Worm (Caenorhabditis elegans) whole organism, L4 larva: ENCODE results near the gene jamp-1.

Experiments
- D1046.2 ChIP-seq: fragments of 200-800 bp; sonication (Bioruptor generic); IDR thresholded peaks from 2 replicates; pipeline ENCODE4 v1.3.6; 2022; ENCODE audit warnings: missing genetic modification characterization, missing compliant biosample characterization
- Y5F2A.4 ChIP-seq: fragments of 200-800 bp; sonication (Bioruptor generic); optimal IDR thresholded peaks from 2 replicates; lab custom pipeline; 2018; ENCODE audit warnings: mild to moderate bottlenecking, missing genetic modification characterization, missing compliant biosample characterization
- Y75B8A.6 ChIP-seq: fragments of 200-800 bp; sonication (Bioruptor generic); IDR thresholded peaks from 2 replicates; pipeline ENCODE4 v1.3.6; 2022; ENCODE audit warnings: missing genetic modification reagents, missing genetic modification characterization, missing compliant biosample characterization
- aha-1 ChIP-seq: fragments of 150-350 bp; peaks from one replicate; lab custom pipeline; 2014; ENCODE audit warnings: missing biosample characterization, missing genetic modification characterization
- arid-1 ChIP-seq: fragments of 200-800 bp; sonication (Bioruptor generic); conservative IDR thresholded peaks from 2 replicates; pipeline ENCODE4 v1.3.6; 2022; ENCODE audit warnings: missing genetic modification reagents, missing genetic modification characterization, missing compliant biosample characterization
- cey-2 ChIP-seq: sonication (generic microtip); optimal IDR thresholded peaks from 3 replicates; lab custom pipeline; 2017; ENCODE audit warnings: missing genetic modification characterization, mild to moderate bottlenecking, missing compliant biosample characterization, antibody characterized with exemption, borderline replicate concordance; ENCODE audit not compliant: insufficient read depth
- ctbp-1 ChIP-seq: fragments of 200-800 bp; sonication (Bioruptor generic); IDR thresholded peaks from 2 replicates; pipeline ENCODE4 v1.3.6; 2022; ENCODE audit warnings: missing genetic modification reagents, missing genetic modification characterization, missing compliant biosample characterization
- dmd-6 ChIP-seq: fragments of 200-800 bp; sonication (Bioruptor generic); IDR thresholded peaks from 2 replicates; pipeline ENCODE4 v1.3.6; 2022; ENCODE audit warnings: missing genetic modification reagents, missing genetic modification characterization, missing compliant biosample characterization
- dmd-8 ChIP-seq: fragments of 200-800 bp; sonication (Bioruptor generic); IDR thresholded peaks from 2 replicates; pipeline ENCODE4 v1.3.6; 2022; ENCODE audit warnings: missing genetic modification characterization, missing compliant biosample characterization
- dpl-1 ChIP-seq: fragments of 150-350 bp; optimal IDR thresholded peaks from 2 replicates; lab custom pipeline; 2014; ENCODE audit warnings: missing biosample characterization, missing genetic modification reagents, missing genetic modification characterization
- egl-43 ChIP-seq: fragments of 200-800 bp; sonication (Bioruptor generic); IDR thresholded peaks from 2 replicates; pipeline ENCODE4 v1.3.6; 2022; ENCODE audit warnings: missing genetic modification reagents, missing genetic modification characterization, missing compliant biosample characterization
- gei-8 ChIP-seq: fragments of 200-800 bp; sonication (Bioruptor generic); optimal IDR thresholded peaks from 2 replicates; lab custom pipeline; 2018; ENCODE audit warnings: mild to moderate bottlenecking, missing genetic modification characterization, missing compliant biosample characterization
- hif-1 ChIP-seq, 2 experiments: sonication (generic microtip); optimal IDR thresholded peaks; 2 replicates each; lab custom pipeline; 2016 to 2017; ENCODE audit warnings: missing compliant biosample characterization in 2 of 2, missing genetic modification characterization in 2 of 2, missing genetic modification reagents in 2 of 2, missing genotype in 2 of 2, mild to moderate bottlenecking in 1 of 2
- jun-1 ChIP-seq: fragments of 150-350 bp; optimal IDR thresholded peaks from 2 replicates; lab custom pipeline; 2014; ENCODE audit warnings: missing biosample characterization, missing genetic modification reagents, missing genetic modification characterization
- lim-7 ChIP-seq: fragments of 200-800 bp; sonication (Bioruptor generic); IDR thresholded peaks from 2 replicates; pipeline ENCODE4 v1.3.6; 2022; ENCODE audit warnings: missing genetic modification characterization, missing compliant biosample characterization
- lin-13 ChIP-seq: fragments of 150-350 bp; optimal IDR thresholded peaks from 2 replicates; lab custom pipeline; 2014; ENCODE audit warnings: missing biosample characterization, missing genetic modification reagents, missing genetic modification characterization
- lin-15B ChIP-seq: fragments of 150-350 bp; sonication (generic microtip); optimal IDR thresholded peaks from 3 replicates; lab custom pipeline; 2014; ENCODE audit warnings: missing biosample characterization, missing genetic modification characterization
- lsy-2 ChIP-seq, 2 experiments: fragments of 150-350 bp in 1 of 2; sonication (generic microtip) in 1 of 2; optimal IDR thresholded peaks; 2 replicates each; lab custom pipeline; 2014 to 2017; ENCODE audit warnings: missing biosample characterization in 2 of 2, missing genetic modification characterization in 2 of 2
- mdl-1 ChIP-seq, 2 experiments: fragments of 150-350 bp in 1 of 2; sonication (generic microtip) in 1 of 2; optimal IDR thresholded peaks; 2 replicates each; lab custom pipeline; 2014 to 2017; ENCODE audit warnings: missing biosample characterization in 2 of 2, missing genetic modification characterization in 2 of 2
- mdt-29 ChIP-seq: fragments of 200-800 bp; sonication (Bioruptor generic); IDR thresholded peaks from 2 replicates; pipeline ENCODE4 v1.3.6; 2022; ENCODE audit warnings: missing genetic modification reagents, missing genetic modification characterization, missing compliant biosample characterization
- mes-2 ChIP-seq: sonication (generic microtip); optimal IDR thresholded peaks from 2 replicates; lab custom pipeline; 2016; ENCODE audit warnings: missing genotype, mild to moderate bottlenecking, missing genetic modification characterization, missing compliant biosample characterization; ENCODE audit not compliant: poor library complexity, severe bottlenecking
- mxl-2 ChIP-seq: fragments of 200-800 bp; sonication (Bioruptor generic); conservative IDR thresholded peaks from 2 replicates; pipeline ENCODE4 v1.3.6; 2022; ENCODE audit warnings: missing genetic modification reagents, missing genetic modification characterization, missing compliant biosample characterization
- nhr-111 ChIP-seq: fragments of 200-800 bp; sonication (Bioruptor generic); optimal IDR thresholded peaks from 2 replicates; lab custom pipeline; 2018; ENCODE audit warnings: mild to moderate bottlenecking, missing genetic modification characterization, missing compliant biosample characterization
- nhr-237 ChIP-seq: sonication (generic microtip); optimal IDR thresholded peaks from 2 replicates; lab custom pipeline; 2017; ENCODE audit warnings: missing biosample characterization, missing genetic modification characterization
- nhr-25 ChIP-seq: sonication (generic microtip); optimal IDR thresholded peaks from 2 replicates; lab custom pipeline; 2017; ENCODE audit warnings: missing genetic modification characterization, mild to moderate bottlenecking, missing compliant biosample characterization, antibody characterized with exemption, moderate library complexity, borderline replicate concordance; ENCODE audit not compliant: insufficient read depth
- nhr-48 ChIP-seq: sonication (generic microtip); optimal IDR thresholded peaks from 2 replicates; lab custom pipeline; 2016; ENCODE audit warnings: mild to moderate bottlenecking, missing genetic modification characterization, missing compliant biosample characterization
- nhr-6 ChIP-seq: fragments of 150-350 bp; optimal IDR thresholded peaks from 2 replicates; lab custom pipeline; 2014; ENCODE audit warnings: missing biosample characterization, missing genetic modification characterization
- nhr-77 ChIP-seq: fragments of 150-350 bp; optimal IDR thresholded peaks from 2 replicates; lab custom pipeline; 2014; ENCODE audit warnings: missing biosample characterization, missing genetic modification characterization
- pha-4 ChIP-seq, 2 experiments: fragments of 150-350 bp in 1 of 2; fragments of 200-800 bp in 1 of 2; sonication (Bioruptor generic) in 1 of 2; IDR thresholded peaks in 1 of 2; optimal IDR thresholded peaks in 1 of 2; 2 replicates each; pipeline versions ENCODE4 v1.3.6 to Lab custom; 2014 to 2022; ENCODE audit warnings: missing genetic modification characterization in 2 of 2, missing genetic modification reagents in 2 of 2, missing biosample characterization in 1 of 2, missing compliant biosample characterization in 1 of 2
- rbr-2 ChIP-seq: sonication (generic microtip); optimal IDR thresholded peaks from 2 replicates; lab custom pipeline; 2016; ENCODE audit warnings: missing genotype, missing genetic modification characterization, missing compliant biosample characterization
- saeg-2 ChIP-seq: fragments of 200-800 bp; sonication (Bioruptor generic); IDR thresholded peaks from 2 replicates; pipeline ENCODE4 v1.3.6; 2022; ENCODE audit warnings: missing genetic modification reagents, missing genetic modification characterization, missing compliant biosample characterization
- set-16 ChIP-seq: fragments of 200-800 bp; sonication (Bioruptor generic); IDR thresholded peaks from 2 replicates; pipeline ENCODE4 v1.3.6; 2022; ENCODE audit warnings: missing genetic modification reagents, missing genetic modification characterization, missing compliant biosample characterization
- snpc-1.2 ChIP-seq: fragments of 200-800 bp; sonication (Bioruptor generic); IDR thresholded peaks from 2 replicates; pipeline ENCODE4 v1.3.6; 2022; ENCODE audit warnings: missing genetic modification reagents, missing genetic modification characterization, missing compliant biosample characterization
- spr-1 ChIP-seq: sonication (generic microtip); optimal IDR thresholded peaks from 2 replicates; lab custom pipeline; 2016; ENCODE audit warnings: mild to moderate bottlenecking, missing genetic modification characterization, missing compliant biosample characterization
- zag-1 ChIP-seq: fragments of 150-350 bp; optimal IDR thresholded peaks from 2 replicates; lab custom pipeline; 2014; ENCODE audit warnings: missing biosample characterization, missing genetic modification characterization
- zfp-2 ChIP-seq: sonication (generic microtip); optimal IDR thresholded peaks from 2 replicates; lab custom pipeline; 2016; ENCODE audit warnings: mild to moderate bottlenecking, missing genetic modification characterization, missing compliant biosample characterization
- zip-2 ChIP-seq: fragments of 150-350 bp; optimal IDR thresholded peaks from 2 replicates; lab custom pipeline; 2014; ENCODE audit warnings: missing biosample characterization, missing genetic modification characterization

The jamp-1 gene

DNA sequence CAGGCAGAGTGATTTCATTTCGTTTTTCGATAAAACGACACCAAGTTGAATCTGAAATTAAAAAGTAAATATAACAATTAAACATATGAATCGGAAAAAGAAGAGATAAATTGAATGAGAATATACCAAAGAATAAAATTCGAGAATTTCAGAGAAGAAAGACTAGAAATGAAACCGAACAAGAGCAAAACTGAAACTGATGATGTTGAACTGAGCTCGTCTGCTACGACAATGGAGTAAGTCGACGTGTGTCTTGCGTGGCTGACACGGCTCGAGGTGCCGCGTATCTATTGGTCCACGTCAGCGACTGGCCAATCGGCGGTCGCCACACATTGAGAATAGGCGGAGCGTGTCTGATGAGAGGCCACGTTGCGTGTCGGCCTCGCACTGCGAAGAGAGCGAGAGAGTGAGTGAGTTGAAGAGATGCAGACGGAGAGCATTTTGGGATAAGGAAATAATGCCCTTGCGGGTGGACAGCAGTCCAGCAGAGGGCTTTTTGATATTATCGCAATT is 49.5 kb upstream of the jamp-1 start, which contains the start of gene crt-1 (continued):
- 0 out of 2 replicates have a peak, but pooled peaks have one; percentile 74 for TF ChIP-seq arid-1 (GFP tag; lab: Robert Waterston, UW)
- TF ChIP-seq zip-2 (tag; lab: Kevin White, UChicago), result no peak
- TF ChIP-seq nhr-6 (tag; lab: Kevin White, UChicago), result peak; percentile 95
- peak; percentile 96 for TF ChIP-seq dmd-6
- TF ChIP-seq jun-1 (tag; lab: Kevin White, UChicago), result peak; percentile 64
- peak; percentile 86; the same call in 1 of the 2 replicates for TF ChIP-seq D1046.2 (GFP tag; lab: Robert Waterston, UW)
- TF ChIP-seq nhr-25 (tag; lab: Kevin White, UChicago), result peak; percentile 81
- TF ChIP-seq gei-8 (GFP tag; lab: Kevin White, UChicago), result peak; percentile 69
- TF ChIP-seq nhr-237, result no peak
- TF ChIP-seq cey-2, result no peak
- TF ChIP-seq zfp-2 (tag; lab: Kevin White, UChicago), result peak; percentile 32
- peak; percentile 9 for TF ChIP-seq nhr-77 (tag; lab: Kevin White, UChicago)
- TF ChIP-seq egl-43 (GFP tag; lab: Robert Waterston, UW), result peak; percentile 86
- no peak for TF ChIP-seq lim-7 (GFP tag; lab: Robert Waterston, UW)
- TF ChIP-seq mdl-1 (tag; optimal IDR thresholded peaks at IDR 0.05; lab: Kevin White, UChicago), result peak in 1 of 2 experiments; percentile 90
- peak; percentile 91 for TF ChIP-seq set-16 (GFP tag; lab: Robert Waterston, UW)
- peak; percentile 41; the same call in 1 of the 2 replicates for TF ChIP-seq snpc-1.2 (GFP tag; lab: Robert Waterston, UW)
- TF ChIP-seq lin-13 (GFP tag; lab: Kevin White, UChicago), result peak; percentile 88
- no peak for TF ChIP-seq mxl-2 (GFP tag; lab: Robert Waterston, UW)
- TF ChIP-seq ctbp-1 (GFP tag; lab: Robert Waterston, UW), result peak; percentile 86
- TF ChIP-seq mdt-29, result peak; percentile 82
- TF ChIP-seq dmd-8 (GFP tag; lab: Robert Waterston, UW), result no peak
- peak; percentile 65 for TF ChIP-seq lin-15B (tag; lab: Kevin White, UChicago)
- TF ChIP-seq hif-1 (tag; optimal IDR thresholded peaks at IDR 0.05; lab: Kevin White, UChicago), result peak in 1 of 2 experiments; percentile 81
- TF ChIP-seq zag-1, result no peak
- peak; percentile 90 for TF ChIP-seq mes-2 (tag; lab: Kevin White, UChicago)
- no peak for TF ChIP-seq nhr-111 (GFP tag; lab: Kevin White, UChicago)
- peak; percentile 78 for TF ChIP-seq spr-1 (tag; lab: Kevin White, UChicago)
- peak; percentile 84 for TF ChIP-seq dpl-1 (GFP tag; lab: Kevin White, UChicago)
- peak; percentile 70; the same call in 1 of the 2 replicates for TF ChIP-seq saeg-2 (GFP tag; lab: Robert Waterston, UW)
- peak; percentile 93 for TF ChIP-seq rbr-2 (tag; lab: Kevin White, UChicago)
- TF ChIP-seq nhr-48 (tag; lab: Kevin White, UChicago), result peak; percentile 86
- no peak for TF ChIP-seq Y75B8A.6 (GFP tag; lab: Robert Waterston, UW)
- TF ChIP-seq Y5F2A.4 (GFP tag; lab: Kevin White, UChicago), result no peak
- TF ChIP-seq pha-4 (GFP tag; IDR thresholded peaks at IDR 0.05; lab: Robert Waterston, UW), result peak; percentile 78; the same call in 1 of the 2 replicates
- TF ChIP-seq pha-4 (tag; optimal IDR thresholded peaks at IDR 0.05; lab: Kevin White, UChicago), result no peak

DNA sequence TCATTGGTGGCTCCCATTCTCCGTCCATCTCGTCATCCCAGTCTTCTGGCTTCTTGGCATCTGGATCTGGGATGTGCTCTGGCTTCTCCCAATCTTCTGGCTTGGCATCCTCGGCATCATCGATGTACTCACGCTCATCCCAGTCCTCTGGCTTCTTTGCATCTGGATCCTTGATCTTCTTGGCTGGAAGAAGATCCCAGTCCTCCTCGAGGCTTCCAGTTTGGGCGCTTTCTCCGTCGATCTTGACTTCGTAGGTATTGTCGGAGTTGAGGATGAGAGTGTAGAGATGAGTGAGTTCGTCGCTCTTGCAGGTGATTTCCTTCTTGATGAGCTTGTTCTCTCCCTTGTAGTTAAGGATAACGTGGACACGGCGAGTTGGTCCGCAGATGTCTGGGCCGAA is 48.6 kb upstream of the jamp-1 start:
- TF ChIP-seq lsy-2 (tag; optimal IDR thresholded peaks at IDR 0.05; lab: Kevin White, UChicago) (no peak), aha-1 (tag; lab: Kevin White, UChicago) (peak; percentile 77)
